Worm (Caenorhabditis elegans): Measurements from ENCODE around the gene F26D2.13.

DNA sequence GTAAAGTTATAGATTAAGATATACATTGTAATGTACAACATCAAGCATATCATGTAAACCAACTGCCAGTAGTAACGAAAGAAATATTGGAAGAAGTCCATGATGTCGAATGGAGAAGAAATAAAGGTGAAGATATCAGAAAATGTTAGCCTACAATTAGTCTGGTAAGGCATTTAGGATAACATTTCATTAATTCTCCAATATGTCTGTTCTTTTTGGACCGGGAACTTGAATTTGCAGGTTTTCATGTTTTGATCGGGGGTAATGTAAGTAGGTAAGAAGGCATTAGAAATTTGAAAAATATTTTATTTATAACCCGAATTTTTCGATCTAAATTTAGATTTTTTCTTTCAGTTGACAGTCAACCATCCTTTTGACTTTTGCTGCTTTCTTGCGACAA, 41.7 kb downstream of the F26D2.13 start, which contains the start of gene srd-63:
- TF ChIP-seq ztf-7 (tag; optimal IDR thresholded peaks at IDR 0.05) (no peak), pha-4 (GFP tag; IDR thresholded peaks at IDR 0.05) (no peak), pha-4 (tag; optimal IDR thresholded peaks at IDR 0.05) (no peak), hlh-30 (tag; optimal IDR thresholded peaks at IDR 0.05; ENCODE audit: insufficient read depth) (no peak), lsy-2 (tag; optimal IDR thresholded peaks at IDR 0.05) (no peak), lin-13 (GFP tag; optimal IDR thresholded peaks at IDR 0.05) (no peak), mdt-29 (GFP tag; IDR thresholded peaks at IDR 0.05) (no peak), zag-1 (tag; optimal IDR thresholded peaks at IDR 0.05) (no peak), nhr-28 (tag; optimal IDR thresholded peaks at IDR 0.05) (no peak), nhr-102 (tag; optimal IDR thresholded peaks at IDR 0.05) (no peak), zip-2 (tag; optimal IDR thresholded peaks at IDR 0.05) (no peak), set-16 (GFP tag; IDR thresholded peaks at IDR 0.05) (no peak)
